Worm (Caenorhabditis elegans) whole organism, L4/young adult: ENCODE data around the gene Y48E1C.1.

Experiments
- dao-5 ChIP-seq: sonication (generic microtip); optimal IDR thresholded peaks from 2 replicates; lab custom pipeline; 2016; ENCODE audit warnings: missing genotype, missing genetic modification characterization, moderate library complexity, missing compliant biosample characterization
- him-1 ChIP-seq: sonication (generic microtip); optimal IDR thresholded peaks from 2 replicates; lab custom pipeline; 2016; ENCODE audit warnings: missing genotype, missing genetic modification reagents, missing genetic modification characterization, missing compliant biosample characterization

- TF ChIP-seq dao-5 (tag; lab: Kevin White, UChicago) (no peak), him-1 (tag; lab: Kevin White, UChicago) (no peak)
Measured at ce11 chrII:13454839-13455238, 40.0 kb downstream of the Y48E1C.1 start.
